Worm (Caenorhabditis elegans) whole organism, early embryonic: ENCODE measurements around the gene bra-2.

Experiments
- B0310.2 ChIP-seq: sonication (generic microtip); optimal IDR thresholded peaks from 2 replicates; lab custom pipeline; 2016; ENCODE audit warnings: mild to moderate bottlenecking, missing genetic modification characterization, missing compliant biosample characterization
- F13C5.2 ChIP-seq: sonication (generic microtip); optimal IDR thresholded peaks from 2 replicates; lab custom pipeline; 2017; ENCODE audit warnings: mild to moderate bottlenecking, missing genetic modification characterization, inconsistent platforms, missing compliant biosample characterization
- aly-1 ChIP-seq: sonication (generic microtip); optimal IDR thresholded peaks from 2 replicates; lab custom pipeline; 2016; ENCODE audit warnings: missing genetic modification characterization, missing compliant biosample characterization
- ama-1 ChIP-seq: fragments of 150-350 bp; optimal IDR thresholded peaks from 2 replicates; lab custom pipeline; 2014
- ceh-13 ChIP-seq: fragments of 200-800 bp; sonication (Bioruptor generic); optimal IDR thresholded peaks from 2 replicates; lab custom pipeline; 2018; ENCODE audit warnings: mild to moderate bottlenecking, missing genetic modification characterization, missing compliant biosample characterization
- ceh-36 ChIP-seq: sonication (generic microtip); optimal IDR thresholded peaks from 2 replicates; lab custom pipeline; 2016; ENCODE audit warnings: missing genetic modification characterization, inconsistent platforms, missing compliant biosample characterization
- ets-7 ChIP-seq: sonication (generic microtip); optimal IDR thresholded peaks from 2 replicates; lab custom pipeline; 2016; ENCODE audit warnings: missing genotype, missing genetic modification characterization, missing compliant biosample characterization
- flt-1 ChIP-seq: fragments of 200-800 bp; sonication (Bioruptor generic); IDR thresholded peaks from 2 replicates; pipeline ENCODE4 v1.3.6; 2022; ENCODE audit warnings: missing genetic modification characterization, missing compliant biosample characterization
- hmbx-1 ChIP-seq: sonication (generic microtip); optimal IDR thresholded peaks from 2 replicates; lab custom pipeline; 2016; ENCODE audit warnings: mild to moderate bottlenecking, missing genetic modification characterization, missing compliant biosample characterization
- hmg-4 ChIP-seq: fragments of 200-800 bp; sonication (Bioruptor generic); optimal IDR thresholded peaks from 2 replicates; lab custom pipeline; 2018; ENCODE audit warnings: mild to moderate bottlenecking, missing genetic modification characterization, missing compliant biosample characterization
- hnd-1 ChIP-seq: sonication (generic microtip); optimal IDR thresholded peaks from 2 replicates; lab custom pipeline; 2016; ENCODE audit warnings: missing genetic modification characterization, missing compliant biosample characterization
- pes-1 ChIP-seq: fragments of 200-800 bp; sonication (Bioruptor generic); IDR thresholded peaks from 2 replicates; pipeline ENCODE4 v1.3.6; 2022; ENCODE audit warnings: missing genetic modification reagents, missing genetic modification characterization, missing compliant biosample characterization
- scrt-1 ChIP-seq: fragments of 200-800 bp; sonication (Bioruptor generic); IDR thresholded peaks from 2 replicates; pipeline ENCODE4 v1.3.6; 2022; ENCODE audit warnings: missing genetic modification characterization, missing compliant biosample characterization
- sea-1 ChIP-seq: fragments of 200-800 bp; sonication (Bioruptor generic); conservative IDR thresholded peaks from 2 replicates; pipeline ENCODE4 v1.3.6; 2022; ENCODE audit warnings: missing genetic modification characterization, missing compliant biosample characterization
- tbx-11 ChIP-seq: fragments of 200-800 bp; sonication (Bioruptor generic); IDR thresholded peaks from 2 replicates; pipeline ENCODE4 v1.3.6; 2022; ENCODE audit warnings: missing genetic modification characterization, missing compliant biosample characterization
- tbx-37 ChIP-seq: fragments of 200-800 bp; sonication (Bioruptor generic); conservative IDR thresholded peaks from 2 replicates; pipeline ENCODE4 v1.3.6; 2022; ENCODE audit warnings: missing genetic modification reagents, missing genetic modification characterization, missing compliant biosample characterization
- tra-4 ChIP-seq: sonication (generic microtip); optimal IDR thresholded peaks from 2 replicates; lab custom pipeline; 2017; ENCODE audit warnings: missing genetic modification characterization, missing compliant biosample characterization

The bra-2 gene

ce11 chrIII:941958-942357 lies 30.9 kb downstream of the bra-2 start:
- TF ChIP-seq scrt-1 (GFP tag; lab: Robert Waterston, UW) (no peak), tra-4 (no peak), hmg-4 (GFP tag; lab: Kevin White, UChicago) (no peak), sea-1 (GFP tag; lab: Robert Waterston, UW) (no peak), aly-1 (no peak), flt-1 (GFP tag; lab: Robert Waterston, UW) (no peak), tbx-11 (GFP tag; lab: Robert Waterston, UW) (no peak), ets-7 (tag; lab: Kevin White, UChicago) (no peak), hnd-1 (tag; lab: Kevin White, UChicago) (no peak), ama-1 (lab: Kevin White, UChicago) (no peak), F13C5.2 (no peak), tbx-37 (GFP tag; lab: Robert Waterston, UW) (no peak), ceh-36 (no peak), B0310.2 (tag; lab: Kevin White, UChicago) (no peak), ceh-13 (no peak), pes-1 (no peak), hmbx-1 (tag; lab: Kevin White, UChicago) (no peak)

- TF ChIP-seq scrt-1 (GFP tag; lab: Robert Waterston, UW) (no peak), tbx-37 (GFP tag; lab: Robert Waterston, UW) (no peak), F13C5.2 (no peak), hnd-1 (tag; lab: Kevin White, UChicago) (no peak), flt-1 (GFP tag; lab: Robert Waterston, UW) (no peak), tbx-11 (GFP tag; lab: Robert Waterston, UW) (no peak), ets-7 (tag; lab: Kevin White, UChicago) (no peak), ama-1 (lab: Kevin White, UChicago) (no peak), tra-4 (no peak), hmbx-1 (tag; lab: Kevin White, UChicago) (no peak), ceh-36 (no peak)
Measured at ce11 chrIII:943426-943927, 32.4 kb downstream of the bra-2 start, which contains the start of gene fbxa-59. Gene fbxa-59, minus strand, starts transcription at chrIII:943476.

- TF ChIP-seq pes-1 (no peak), F13C5.2 (no peak), ceh-36 (no peak), ama-1 (lab: Kevin White, UChicago) (no peak), flt-1 (GFP tag; lab: Robert Waterston, UW) (no peak), aly-1 (no peak), sea-1 (GFP tag; lab: Robert Waterston, UW) (no peak), hmbx-1 (tag; lab: Kevin White, UChicago) (no peak), tbx-11 (GFP tag; lab: Robert Waterston, UW) (no peak), hmg-4 (GFP tag; lab: Kevin White, UChicago) (no peak), hnd-1 (tag; lab: Kevin White, UChicago) (no peak), ceh-13 (no peak)
Measured at ce11 chrIII:946250-946725, 35.2 kb downstream of the bra-2 start, which contains the start of gene fbxa-60. Gene fbxa-60, minus strand, starts transcription at chrIII:946300.

- TF ChIP-seq pes-1 (no peak), scrt-1 (GFP tag; lab: Robert Waterston, UW) (no peak), F13C5.2 (no peak), ceh-36 (no peak), hmbx-1 (tag; lab: Kevin White, UChicago) (no peak), flt-1 (GFP tag; lab: Robert Waterston, UW) (no peak), ama-1 (lab: Kevin White, UChicago) (no peak), hnd-1 (tag; lab: Kevin White, UChicago) (no peak), tbx-11 (GFP tag; lab: Robert Waterston, UW) (no peak), ceh-13 (no peak), hmg-4 (GFP tag; lab: Kevin White, UChicago) (no peak), aly-1 (no peak), B0310.2 (tag; lab: Kevin White, UChicago) (no peak), ets-7 (tag; lab: Kevin White, UChicago) (no peak), sea-1 (GFP tag; lab: Robert Waterston, UW) (no peak), tra-4 (no peak), tbx-37 (GFP tag; lab: Robert Waterston, UW) (no peak)
Measured at ce11 chrIII:950472-950871, 39.4 kb downstream of the bra-2 start, which contains the start of the genes fbxa-67 and fbxa-11. Gene fbxa-67, minus strand, starts transcription at chrIII:950670. Gene fbxa-11, plus strand, starts transcription at chrIII:950869.

ce11 chrIII:952184-952583 lies 41.1 kb downstream of the bra-2 start, which contains the start of gene fbxa-10:
Gene fbxa-10, plus strand, starts transcription at chrIII:952390.
- TF ChIP-seq ceh-13 (no peak), tra-4 (no peak), B0310.2 (tag; lab: Kevin White, UChicago) (no peak), sea-1 (GFP tag; lab: Robert Waterston, UW) (no peak), ets-7 (tag; lab: Kevin White, UChicago) (no peak), hmg-4 (GFP tag; lab: Kevin White, UChicago) (no peak)

- TF ChIP-seq hnd-1 (tag; lab: Kevin White, UChicago) = no peak
- TF ChIP-seq sea-1 (GFP tag; lab: Robert Waterston, UW) = no peak
- no peak for TF ChIP-seq hmbx-1 (tag; lab: Kevin White, UChicago)
- no peak for TF ChIP-seq tbx-11 (GFP tag; lab: Robert Waterston, UW)
- no peak for TF ChIP-seq scrt-1 (GFP tag; lab: Robert Waterston, UW)
- TF ChIP-seq ceh-36 = no peak
- no peak for TF ChIP-seq B0310.2 (tag; lab: Kevin White, UChicago)
- no peak for TF ChIP-seq flt-1 (GFP tag; lab: Robert Waterston, UW)
- TF ChIP-seq F13C5.2 = no peak
- no peak for TF ChIP-seq ets-7 (tag; lab: Kevin White, UChicago)
- no peak for TF ChIP-seq tbx-37 (GFP tag; lab: Robert Waterston, UW)
- TF ChIP-seq hmg-4 (GFP tag; lab: Kevin White, UChicago) = no peak
- TF ChIP-seq pes-1 = no peak
- no peak for TF ChIP-seq tra-4
- TF ChIP-seq ama-1 (lab: Kevin White, UChicago) = no peak
- no peak for TF ChIP-seq aly-1
Measured at ce11 chrIII:954553-954952, 43.5 kb downstream of the bra-2 start, which contains the start of the genes T12B5.15 and T12B5.14. Gene T12B5.15, minus strand, starts transcription at chrIII:954653. Gene T12B5.14, plus strand, starts transcription at chrIII:954873.

ce11 chrIII:955981-956380 lies 44.9 kb downstream of the bra-2 start, which contains the start of gene fbxa-54:
Gene fbxa-54, plus strand, starts transcription at chrIII:956334.
- no peak for TF ChIP-seq pes-1
- TF ChIP-seq B0310.2 (tag; lab: Kevin White, UChicago) = no peak
- no peak for TF ChIP-seq F13C5.2
- no peak for TF ChIP-seq ama-1 (lab: Kevin White, UChicago)
- TF ChIP-seq flt-1 (GFP tag; lab: Robert Waterston, UW) = no peak
- TF ChIP-seq tbx-11 (GFP tag; lab: Robert Waterston, UW) = no peak
- TF ChIP-seq ets-7 (tag; lab: Kevin White, UChicago) = no peak
- TF ChIP-seq hmbx-1 (tag; lab: Kevin White, UChicago) = no peak
- TF ChIP-seq hmg-4 (GFP tag; lab: Kevin White, UChicago) = no peak
- TF ChIP-seq ceh-36 = no peak
- TF ChIP-seq sea-1 (GFP tag; lab: Robert Waterston, UW) = no peak
- TF ChIP-seq ceh-13 = no peak
- TF ChIP-seq scrt-1 (GFP tag; lab: Robert Waterston, UW) = no peak
- TF ChIP-seq aly-1 = no peak
- TF ChIP-seq hnd-1 (tag; lab: Kevin White, UChicago) = no peak
- TF ChIP-seq tra-4 = no peak
- no peak for TF ChIP-seq tbx-37 (GFP tag; lab: Robert Waterston, UW)
